Worm (Caenorhabditis elegans): ENCODE data around the gene dnj-25.

The dnj-25 gene

DNA sequence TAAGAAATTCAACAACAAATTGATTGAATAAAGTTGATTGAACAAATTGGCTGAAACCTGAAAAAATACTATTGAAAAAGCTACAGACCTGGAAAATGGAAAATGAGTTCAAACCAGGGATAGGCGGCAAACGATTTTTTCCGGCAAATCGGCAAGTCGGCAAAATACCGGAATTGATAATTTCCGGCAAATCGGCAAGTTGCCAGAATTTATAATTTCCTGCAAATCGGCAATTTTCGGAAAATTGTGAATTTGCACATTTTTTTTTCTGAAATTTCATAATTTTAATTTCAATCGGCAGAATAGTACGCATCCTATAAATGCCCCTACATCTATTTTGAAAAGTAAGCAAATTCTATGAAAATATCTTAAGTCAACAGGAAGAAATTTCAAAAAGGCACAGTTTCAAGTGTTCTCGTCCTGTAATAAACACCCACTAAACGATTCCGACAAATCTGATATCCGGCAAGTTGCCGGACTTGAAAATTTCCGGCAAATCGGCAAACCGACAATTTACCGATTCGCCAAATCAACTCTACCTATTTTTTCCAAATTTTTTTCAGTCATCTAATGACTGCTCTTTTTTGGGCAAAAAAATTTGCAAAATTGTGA, 27.2 kb downstream of the dnj-25 start (continued):
- TF ChIP-seq skn-1 (tag; optimal IDR thresholded peaks at IDR 0.05), result no peak
- TF ChIP-seq unc-39 (tag; optimal IDR thresholded peaks at IDR 0.05), result no peak
- no peak for TF ChIP-seq saeg-2 (GFP tag; IDR thresholded peaks at IDR 0.05)
- TF ChIP-seq D1046.2 (GFP tag; IDR thresholded peaks at IDR 0.05), result no peak
- no peak for TF ChIP-seq zfp-2 (tag; optimal IDR thresholded peaks at IDR 0.05)
- no peak for TF ChIP-seq set-16 (GFP tag; IDR thresholded peaks at IDR 0.05)

DNA sequence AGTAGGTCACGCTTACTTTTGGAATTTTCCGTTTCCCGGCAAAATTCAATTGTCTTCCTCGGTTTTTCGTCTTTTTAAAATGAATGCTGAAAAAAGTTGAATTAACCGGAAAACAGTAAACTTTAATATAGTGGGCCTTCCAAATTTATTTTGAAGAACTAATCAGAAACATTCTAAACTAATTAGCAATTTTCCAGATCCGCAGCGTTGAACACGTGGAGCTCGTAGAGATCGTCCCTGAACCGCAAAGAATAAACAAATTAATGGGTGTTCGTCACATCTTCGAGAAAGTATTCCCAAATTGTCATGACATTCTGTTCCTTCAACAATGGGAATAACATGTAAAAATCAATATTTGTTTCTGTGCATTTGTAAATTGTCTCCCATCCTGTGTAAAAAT, 27.9 kb downstream of the dnj-25 start:
- TF ChIP-seq unc-62 (GFP tag; optimal IDR thresholded peaks at IDR 0.05 in 1 of 2), result no peak
- TF ChIP-seq unc-62 (tag; optimal IDR thresholded peaks at IDR 0.05), result no peak
- no peak for TF ChIP-seq T20F7.1 (GFP tag; optimal IDR thresholded peaks at IDR 0.05)
- TF ChIP-seq nhr-48 (tag; optimal IDR thresholded peaks at IDR 0.05), result no peak
- TF ChIP-seq daf-12 (tag; optimal IDR thresholded peaks at IDR 0.05), result no peak
- TF ChIP-seq mdt-29 (GFP tag; IDR thresholded peaks at IDR 0.05), result no peak
- no peak for TF ChIP-seq nhr-76 (tag; optimal IDR thresholded peaks at IDR 0.05)
- no peak for TF ChIP-seq gei-8 (GFP tag; optimal IDR thresholded peaks at IDR 0.05)

DNA sequence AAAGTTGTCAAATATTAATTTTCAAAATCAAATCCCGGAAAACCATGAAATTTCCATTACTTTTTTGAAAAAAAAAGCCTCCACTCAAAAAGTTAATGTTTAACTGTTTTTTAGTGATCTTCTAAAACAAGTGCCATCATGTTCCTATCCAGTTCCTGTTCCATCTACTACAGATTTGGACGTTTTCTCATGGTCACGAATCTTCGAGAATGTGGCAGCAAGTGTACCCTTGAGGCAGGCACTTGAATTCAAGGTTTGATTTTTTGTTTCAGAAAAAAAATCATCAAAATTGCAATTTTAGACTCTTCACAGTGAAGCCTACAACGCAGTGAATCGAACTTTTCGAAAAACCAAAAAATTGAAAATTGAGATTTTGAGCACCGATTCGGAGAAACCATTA, 29.6 kb downstream of the dnj-25 start:
- no peak for TF ChIP-seq ztf-7 (tag; optimal IDR thresholded peaks at IDR 0.05)
- no peak for TF ChIP-seq sdz-12 (GFP tag; optimal IDR thresholded peaks at IDR 0.05)
- TF ChIP-seq hmg-1.1 (GFP tag; IDR thresholded peaks at IDR 0.05), result no peak
- no peak for TF ChIP-seq egl-43 (GFP tag; IDR thresholded peaks at IDR 0.05)
- no peak for TF ChIP-seq daf-16 (GFP tag; optimal IDR thresholded peaks at IDR 0.05)
- peak; percentile 7 for TF ChIP-seq daf-16 (tag; optimal IDR thresholded peaks at IDR 0.05)
- TF ChIP-seq snpc-4 (tag; optimal IDR thresholded peaks at IDR 0.05), result no peak
- TF ChIP-seq nhr-102 (tag; optimal IDR thresholded peaks at IDR 0.05), result no peak
- TF ChIP-seq dmd-6 (GFP tag; IDR thresholded peaks at IDR 0.05), result no peak
- no peak for TF ChIP-seq ZK546.5 (tag; optimal IDR thresholded peaks at IDR 0.05)
- TF ChIP-seq F49E8.2 (tag; optimal IDR thresholded peaks at IDR 0.05; ENCODE audit: borderline replicate concordance), result no peak
- TF ChIP-seq ama-1 (optimal IDR thresholded peaks at IDR 0.05), result peak; percentile 16
- no peak for TF ChIP-seq ceh-28 (tag; optimal IDR thresholded peaks at IDR 0.05)
- TF ChIP-seq mep-1 (tag; optimal IDR thresholded peaks at IDR 0.05), result no peak
- TF ChIP-seq jun-1 (tag; optimal IDR thresholded peaks at IDR 0.05), result no peak
- TF ChIP-seq nhr-237 (tag; optimal IDR thresholded peaks at IDR 0.05), result no peak
- TF ChIP-seq Y48G9A.11 (GFP tag; IDR thresholded peaks at IDR 0.05), result no peak
- no peak for TF ChIP-seq unc-62 (GFP tag; optimal IDR thresholded peaks at IDR 0.05 in 1 of 2)
- no peak for TF ChIP-seq unc-62 (tag; optimal IDR thresholded peaks at IDR 0.05)
- no peak for TF ChIP-seq dmd-8 (GFP tag; IDR thresholded peaks at IDR 0.05)
- no peak for TF ChIP-seq zfp-3 (GFP tag; conservative IDR thresholded peaks at IDR 0.05)
- TF ChIP-seq skn-1 (tag; optimal IDR thresholded peaks at IDR 0.05), result no peak
- no peak for TF ChIP-seq madf-9 (GFP tag; conservative IDR thresholded peaks at IDR 0.05)
- no peak for TF ChIP-seq hlh-11 (tag; optimal IDR thresholded peaks at IDR 0.05)
- no peak for TF ChIP-seq mdl-1 (tag; optimal IDR thresholded peaks at IDR 0.05)
- TF ChIP-seq nhr-41 (GFP tag; IDR thresholded peaks at IDR 0.05), result no peak
- peak; percentile 81 for TF ChIP-seq aha-1 (tag)

DNA sequence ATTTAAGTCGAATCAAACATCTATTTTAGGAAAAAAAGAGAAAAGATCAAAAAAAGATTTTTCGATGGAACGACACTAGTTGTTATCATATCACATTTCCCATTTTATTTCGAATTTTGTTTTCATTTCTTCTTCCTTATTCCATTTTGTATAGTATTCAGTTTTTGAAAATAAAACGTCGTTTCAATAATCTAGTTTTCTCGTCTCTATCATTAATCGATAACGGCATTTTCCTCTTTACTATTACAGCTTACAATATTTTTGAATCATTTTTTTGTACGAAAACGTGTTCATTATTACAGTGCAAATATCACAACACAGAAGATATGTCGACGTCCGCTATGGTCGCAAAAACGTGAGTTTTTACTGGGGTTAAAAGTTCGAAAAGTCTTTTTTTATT, 30.5 kb downstream of the dnj-25 start, which contains the start of gene Y44A6C.1:
Gene Y44A6C.1, plus strand, starts transcription at position 301 of the 400 bp plus-strand sequence.
- no peak for TF ChIP-seq hlh-11 (tag; optimal IDR thresholded peaks at IDR 0.05)
- TF ChIP-seq daf-16 (GFP tag; optimal IDR thresholded peaks at IDR 0.05), result no peak
- TF ChIP-seq daf-16 (tag; optimal IDR thresholded peaks at IDR 0.05), result peak; percentile 15

All from whole organism, L4 larva.